Worm (Caenorhabditis elegans): ENCODE results near the gene sre-7.

- TF ChIP-seq W03F9.2 (tag; optimal IDR thresholded peaks at IDR 0.05) = no peak
- TF ChIP-seq dao-5 (tag; optimal IDR thresholded peaks at IDR 0.05) = no peak
These were observed 2.8 kb downstream of the sre-7 start, which contains the start of gene K02E11.3 for ce11 chrV:14246761-14247160.

Measured in whole organism, L4/young adult.